Worm (Caenorhabditis elegans): Measurements from ENCODE around the gene elb-1.

- TF ChIP-seq lin-13 (tag; optimal IDR thresholded peaks at IDR 0.05) (no peak), M03D4.4 (tag; optimal IDR thresholded peaks at IDR 0.05) (no peak), elt-3 (tag; optimal IDR thresholded peaks at IDR 0.05) (no peak), lin-32 (GFP tag; optimal IDR thresholded peaks at IDR 0.05) (no peak), elt-1 (tag; optimal IDR thresholded peaks at IDR 0.05; ENCODE audit: borderline replicate concordance, insufficient read depth) (no peak), blmp-1 (tag; optimal IDR thresholded peaks at IDR 0.05) (no peak)
Observed at ce11 chrIII:11696273-11696672, 23.0 kb downstream of the elb-1 start, which contains the start of gene Y41C4A.6.

Measured in whole organism, mixed stage, embryonic.